Worm (Caenorhabditis elegans): ENCODE results near the gene C17H11.5.

DNA sequence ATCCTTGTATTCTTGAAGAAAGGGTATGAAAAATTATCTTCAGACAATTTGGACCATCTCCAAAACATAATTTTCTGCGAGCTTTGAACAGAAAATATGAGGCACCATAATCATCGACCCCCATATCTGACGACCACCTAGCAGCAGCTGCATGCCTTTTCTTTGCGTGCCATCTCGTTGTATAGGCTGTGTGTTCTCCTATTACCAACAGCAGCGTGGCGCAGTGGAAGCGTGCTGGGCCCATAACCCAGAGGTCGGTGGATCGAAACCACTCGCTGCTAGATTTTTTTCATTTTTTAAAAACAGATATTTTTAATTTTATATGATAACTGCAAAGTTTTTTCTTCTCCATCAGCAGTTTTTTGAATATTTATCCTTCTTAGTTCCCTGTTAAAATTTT, 29.0 kb downstream of the C17H11.5 start:
- no peak for TF ChIP-seq W03F9.2 (tag; optimal IDR thresholded peaks at IDR 0.05)
- no peak for TF ChIP-seq him-1 (tag; optimal IDR thresholded peaks at IDR 0.05)
- TF ChIP-seq dao-5 (tag; optimal IDR thresholded peaks at IDR 0.05) = no peak
